Fruit fly (Drosophila melanogaster): ENCODE results near the gene CG32845.

dm6 chr3L:233251-233650, 39.9 kb downstream of the CG32845 start, which contains the start of gene CG34453:
- TF ChIP-seq br (GFP tag; optimal IDR thresholded peaks at IDR 0.05) (no peak), tai (GFP tag; optimal IDR thresholded peaks at IDR 0.05) (no peak), Hr78 (GFP tag; optimal IDR thresholded peaks at IDR 0.05) (no peak), pan (optimal IDR thresholded peaks at IDR 0.05) (no peak), usp (GFP tag; optimal IDR thresholded peaks at IDR 0.05) (no peak), rgr (GFP tag; optimal IDR thresholded peaks at IDR 0.05) (no peak), fru (GFP tag; optimal IDR thresholded peaks at IDR 0.05) (no peak), Myc (optimal IDR thresholded peaks at IDR 0.05) (no peak), h (GFP tag; optimal IDR thresholded peaks at IDR 0.05) (no peak), Abd-B (GFP tag; optimal IDR thresholded peaks at IDR 0.05) (no peak), CG9705 (GFP tag; optimal IDR thresholded peaks at IDR 0.05) (no peak), dmrt93B (GFP tag; optimal IDR thresholded peaks at IDR 0.05) (no peak), dsf (GFP tag; optimal IDR thresholded peaks at IDR 0.05; ENCODE audit: borderline replicate concordance) (no peak)

Data from whole organism, wandering third instar larva.